Fruit fly (Drosophila melanogaster): ENCODE measurements around the gene CCHa1.

DNA sequence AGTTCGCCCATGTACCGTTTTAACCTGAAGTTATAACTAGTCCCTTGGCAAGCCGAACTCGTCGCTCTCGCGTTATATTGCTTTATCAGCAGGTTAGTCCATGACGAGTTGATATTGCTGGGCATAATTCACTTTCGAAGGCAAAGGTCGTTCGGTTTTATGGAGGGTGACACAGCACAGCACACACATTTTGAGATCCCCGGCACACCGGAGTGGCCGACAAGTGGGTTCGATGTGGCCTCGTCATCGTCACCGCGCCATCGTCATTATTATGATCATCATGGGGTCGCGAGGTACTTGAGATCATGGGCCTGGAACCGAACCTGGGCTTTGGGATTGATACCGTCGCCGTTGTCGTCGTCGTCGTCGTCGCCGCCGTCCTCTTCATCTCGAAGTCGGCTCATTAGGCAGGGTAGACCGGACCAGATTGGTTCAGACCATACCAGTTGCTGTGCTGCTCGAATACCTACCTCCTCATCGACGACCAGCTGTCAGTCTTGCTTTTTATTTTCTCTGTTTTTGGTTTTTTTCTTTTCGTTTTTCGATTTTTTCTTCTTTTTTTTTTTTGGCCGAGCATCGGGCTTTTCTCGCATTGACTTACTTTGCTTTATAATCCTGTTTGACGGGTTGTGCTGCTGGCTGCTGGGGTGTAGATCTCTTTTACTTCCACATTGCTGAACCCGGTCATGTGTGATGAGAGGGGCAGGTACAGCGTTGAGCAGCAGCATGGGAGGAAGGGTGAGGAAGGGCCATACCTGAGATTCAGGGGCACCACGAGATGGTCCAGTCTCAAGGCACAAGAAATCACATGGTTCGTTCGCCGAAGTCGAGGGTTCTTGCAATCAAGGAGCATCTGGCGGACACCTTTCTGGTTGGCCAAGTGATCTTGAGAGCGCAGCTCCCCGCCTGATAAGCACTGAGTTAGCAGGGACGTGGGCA is 35.3 kb downstream of the CCHa1 start:
- no peak for TF ChIP-seq psq (optimal IDR thresholded peaks at IDR 0.05)
- TF ChIP-seq h (optimal IDR thresholded peaks at IDR 0.05): no peak
